Worm (Caenorhabditis elegans) whole organism, mixed stage, embryonic: ENCODE measurements around the gene srxa-13.

Experiments
- blmp-1 ChIP-seq: fragments of 150-350 bp; optimal IDR thresholded peaks from 2 replicates; lab custom pipeline; 2014; ENCODE audit warnings: missing biosample characterization, missing genetic modification characterization
- lin-13 ChIP-seq: fragments of 150-350 bp; optimal IDR thresholded peaks from 2 replicates; lab custom pipeline; 2014; ENCODE audit warnings: missing biosample characterization, missing genetic modification characterization
- lsy-2 ChIP-seq: fragments of 150-350 bp; optimal IDR thresholded peaks from 2 replicates; lab custom pipeline; 2014; ENCODE audit warnings: missing biosample characterization, missing genetic modification characterization
- nhr-12 ChIP-seq: fragments of 150-350 bp; optimal IDR thresholded peaks from 2 replicates; lab custom pipeline; 2014; ENCODE audit warnings: missing biosample characterization, missing genetic modification characterization
- nhr-237 ChIP-seq: fragments of 150-350 bp; optimal IDR thresholded peaks from 2 replicates; lab custom pipeline; 2014; ENCODE audit warnings: missing biosample characterization, missing genetic modification characterization
- pha-4 ChIP-seq: fragments of 150-350 bp; optimal IDR thresholded peaks from 2 replicates; lab custom pipeline; 2018; ENCODE audit warnings: missing biosample characterization, missing genetic modification reagents, missing genetic modification characterization
- unc-120 ChIP-seq: sonication (generic microtip); optimal IDR thresholded peaks from 2 replicates; lab custom pipeline; 2017; ENCODE audit warnings: missing genetic modification characterization, missing compliant biosample characterization; ENCODE audit not compliant: poor library complexity, severe bottlenecking
- unc-39 ChIP-seq: fragments of 150-350 bp; optimal IDR thresholded peaks from 2 replicates; lab custom pipeline; 2014; ENCODE audit warnings: missing biosample characterization, missing genetic modification characterization
- zip-8 ChIP-seq: fragments of 150-350 bp; optimal IDR thresholded peaks from 2 replicates; lab custom pipeline; 2014; ENCODE audit warnings: missing biosample characterization, missing genetic modification characterization

DNA sequence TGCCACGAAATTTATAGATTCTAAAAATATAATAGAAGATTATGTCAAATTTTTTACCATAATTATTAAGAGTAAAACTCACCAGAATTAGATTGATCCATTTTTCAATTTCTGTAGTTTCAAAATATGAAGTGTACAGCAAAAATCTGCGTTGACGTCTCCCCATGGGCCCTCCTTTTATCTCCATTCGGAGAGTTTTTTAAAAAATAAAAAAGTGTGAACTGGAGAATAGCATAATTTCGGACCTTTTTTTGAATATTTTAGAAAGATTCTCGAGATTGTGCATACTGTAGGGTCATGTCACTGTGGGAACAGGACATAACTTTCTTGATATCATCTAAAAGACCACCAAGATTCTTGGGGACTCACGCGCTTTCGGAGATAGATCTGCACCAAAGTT, 12.5 kb downstream of the srxa-13 start, which contains the start of gene dpr-1:
- TF ChIP-seq unc-39 (tag; lab: Kevin White, UChicago) (no peak), unc-120 (no peak), pha-4 (tag; lab: Kevin White, UChicago) (no peak), zip-8 (no peak), lin-13 (no peak), lsy-2 (no peak), nhr-237 (tag; lab: Kevin White, UChicago) (no peak), nhr-12 (no peak), blmp-1 (no peak)
